Fruit fly (Drosophila melanogaster): ENCODE measurements around the gene Naa40.

DNA sequence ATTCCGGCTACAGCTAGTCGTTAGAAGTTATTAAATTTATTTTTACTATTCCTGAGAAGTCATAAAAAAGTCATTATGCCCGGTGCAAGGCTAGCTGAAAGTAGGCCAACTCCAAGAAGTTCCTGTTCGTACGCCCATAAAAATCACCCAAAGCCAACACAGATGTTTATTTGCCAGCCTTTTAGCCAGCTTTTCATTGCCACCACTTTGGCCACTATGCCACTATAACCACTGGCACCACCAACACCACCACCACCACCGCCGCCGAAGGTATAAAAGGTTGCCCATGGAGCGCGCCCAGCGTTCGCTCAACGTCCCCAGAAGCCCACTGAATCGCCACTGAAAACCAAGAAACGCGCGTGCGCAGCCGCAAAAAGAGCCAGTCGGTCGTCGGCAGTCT, 6.4 kb downstream of the Naa40 start, which contains the start of gene CG15506:
- TF ChIP-seq Doc2 (GFP tag; IDR thresholded peaks at IDR 0.05) (no peak), cg (GFP tag; optimal IDR thresholded peaks at IDR 0.05) (no peak), Ravus (GFP tag; IDR thresholded peaks at IDR 0.05) (no peak), CG31388 (GFP tag; optimal IDR thresholded peaks at IDR 0.05) (no peak), psq (GFP tag; optimal IDR thresholded peaks at IDR 0.05) (no peak)
